Worm (Caenorhabditis elegans): ENCODE measurements around the gene ttr-44.

- TF ChIP-seq nhr-76 (tag; optimal IDR thresholded peaks at IDR 0.05) (no peak), nhr-11 (tag; optimal IDR thresholded peaks at IDR 0.05) (no peak), unc-62 (GFP tag; optimal IDR thresholded peaks at IDR 0.05) (no peak), ztf-11 (tag; optimal IDR thresholded peaks at IDR 0.05) (no peak), lin-15B (tag; optimal IDR thresholded peaks at IDR 0.05) (no peak), zag-1 (tag; optimal IDR thresholded peaks at IDR 0.05) (no peak), unc-39 (tag; optimal IDR thresholded peaks at IDR 0.05) (no peak), ceh-82 (tag; optimal IDR thresholded peaks at IDR 0.05) (no peak), nhr-12 (tag; optimal IDR thresholded peaks at IDR 0.05) (no peak), tbx-2 (tag; optimal IDR thresholded peaks at IDR 0.05) (no peak), ztf-4 (tag; optimal IDR thresholded peaks at IDR 0.05) (no peak), eor-1 (tag; optimal IDR thresholded peaks at IDR 0.05) (no peak), ama-1 (optimal IDR thresholded peaks at IDR 0.05) (no peak)
Observed at ce11 chrV:13563841-13564240, 33.3 kb upstream of the ttr-44 start, which contains the start of gene grl-17.

Data from whole organism, L3 larva.